Worm (Caenorhabditis elegans) whole organism, dauer: Measurements from ENCODE around the gene Y38H6C.18.

Experiments
- unc-62 ChIP-seq: sonication (generic microtip); optimal IDR thresholded peaks from 2 replicates; lab custom pipeline; 2017; ENCODE audit warnings: missing biosample characterization, missing genetic modification reagents, missing genetic modification characterization

The Y38H6C.18 gene

DNA sequence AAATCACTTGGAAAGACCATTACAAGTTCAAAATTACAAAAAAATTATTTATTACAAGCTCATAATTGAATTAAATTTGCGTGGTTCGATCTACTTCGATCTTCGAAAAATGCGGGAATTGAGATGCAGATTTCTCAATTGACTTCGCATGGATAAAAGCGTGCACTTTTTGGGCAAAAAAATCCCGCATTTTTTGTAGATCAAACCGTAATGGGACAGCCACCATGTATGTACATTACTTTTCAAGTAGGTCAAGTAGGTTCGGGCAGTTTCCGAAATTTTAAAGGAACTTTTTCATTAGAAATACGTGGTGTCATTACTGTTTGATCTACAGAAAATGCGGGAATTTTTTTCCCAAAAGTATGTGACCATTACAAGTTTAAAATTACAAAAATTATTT is 49.4 kb downstream of the Y38H6C.18 start:
- TF ChIP-seq unc-62, result no peak
